Fruit fly (Drosophila melanogaster) whole organism, adult: ENCODE results near the gene Npc1b.

Source experiments
- CG11617 ChIP-seq: fragments of 200-800 bp; sonication (Bioruptor generic); optimal IDR thresholded peaks from 2 replicates; lab custom pipeline; 2017; ENCODE audit warnings: mild to moderate bottlenecking, missing biosample characterization, missing genetic modification reagents, missing genetic modification characterization
- CG12768 ChIP-seq: fragments of 200-800 bp; sonication (Bioruptor generic); optimal IDR thresholded peaks from 2 replicates; lab custom pipeline; 2017; ENCODE audit warnings: missing biosample characterization, missing genetic modification characterization, mild to moderate bottlenecking, moderate library complexity, missing genetic modification reagents
- CG14711 ChIP-seq: fragments of 200-800 bp; sonication (Bioruptor generic); optimal IDR thresholded peaks from 2 replicates; lab custom pipeline; 2018; ENCODE audit warnings: missing biosample characterization, mild to moderate bottlenecking, missing genetic modification characterization, moderate library complexity
- CG1620 ChIP-seq: fragments of 200-800 bp; sonication (Bioruptor generic); optimal IDR thresholded peaks from 2 replicates; lab custom pipeline; 2016; ENCODE audit warnings: missing biosample characterization, missing genetic modification characterization
- CG33017 ChIP-seq: fragments of 200-800 bp; sonication (Bioruptor generic); optimal IDR thresholded peaks from 2 replicates; lab custom pipeline; 2018; ENCODE audit warnings: missing biosample characterization, mild to moderate bottlenecking, missing genetic modification characterization, moderate library complexity
- CG5204 ChIP-seq: fragments of 200-800 bp; sonication (Bioruptor generic); optimal IDR thresholded peaks from 2 replicates; lab custom pipeline; 2016; ENCODE audit warnings: missing biosample characterization, missing genetic modification characterization
- CG7045 ChIP-seq: fragments of 200-800 bp; sonication (Bioruptor generic); optimal IDR thresholded peaks from 2 replicates; lab custom pipeline; 2017; ENCODE audit warnings: missing biosample characterization, mild to moderate bottlenecking, missing genetic modification characterization
- CG7101 ChIP-seq: fragments of 200-800 bp; sonication (Bioruptor generic); optimal IDR thresholded peaks from 2 replicates; lab custom pipeline; 2018; ENCODE audit warnings: missing biosample characterization, mild to moderate bottlenecking, missing genetic modification characterization, moderate library complexity
- Clk ChIP-seq: fragments of 200-800 bp; sonication (Bioruptor generic); optimal IDR thresholded peaks from 2 replicates; lab custom pipeline; 2017; ENCODE audit warnings: missing biosample characterization, missing genetic modification characterization
- Crg-1 ChIP-seq: fragments of 200-800 bp; sonication (Bioruptor generic); optimal IDR thresholded peaks from 2 replicates; lab custom pipeline; 2016; ENCODE audit warnings: missing biosample characterization, missing genetic modification characterization
- Hr96 ChIP-seq: fragments of 200-800 bp; sonication (Bioruptor generic); optimal IDR thresholded peaks from 2 replicates; lab custom pipeline; 2016; ENCODE audit warnings: missing biosample characterization, missing genetic modification characterization
- Mnt ChIP-seq: fragments of 200-800 bp; sonication (Bioruptor generic); optimal IDR thresholded peaks from 2 replicates; lab custom pipeline; 2016; ENCODE audit warnings: missing biosample characterization, mild to moderate bottlenecking, missing genetic modification characterization
- bab1 ChIP-seq: fragments of 200-800 bp; sonication (Bioruptor generic); optimal IDR thresholded peaks from 3 replicates; lab custom pipeline; 2019; ENCODE audit warnings: missing biosample characterization, mild to moderate bottlenecking, missing genetic modification characterization, moderate library complexity
- cic ChIP-seq: fragments of 200-800 bp; sonication (Bioruptor generic); optimal IDR thresholded peaks from 2 replicates; lab custom pipeline; 2017; ENCODE audit warnings: missing biosample characterization, mild to moderate bottlenecking, missing genetic modification characterization, moderate library complexity
- cnc ChIP-seq, 2 experiments: fragments of >200 bp; optimal IDR thresholded peaks; 2 replicates each; lab custom pipeline; 2017
- kay ChIP-seq: fragments of 200-800 bp; sonication (Bioruptor generic); peaks from one replicate; lab custom pipeline; 2016; ENCODE audit warnings: missing biosample characterization, missing genetic modification characterization, borderline replicate concordance
- ovo ChIP-seq: fragments of 200-800 bp; sonication (Bioruptor generic); optimal IDR thresholded peaks from 2 replicates; lab custom pipeline; 2016; ENCODE audit warnings: missing biosample characterization, missing genetic modification characterization
- pad ChIP-seq: fragments of 200-800 bp; sonication (Bioruptor generic); optimal IDR thresholded peaks from 3 replicates; lab custom pipeline; 2017; ENCODE audit warnings: missing biosample characterization, missing genetic modification characterization, mild to moderate bottlenecking, moderate library complexity, missing genetic modification reagents
- tj ChIP-seq: fragments of 200-800 bp; sonication (Bioruptor generic); optimal IDR thresholded peaks from 3 replicates; lab custom pipeline; 2017; ENCODE audit warnings: missing biosample characterization, mild to moderate bottlenecking, missing genetic modification characterization, moderate library complexity
- toe ChIP-seq: fragments of 200-800 bp; sonication (Bioruptor generic); optimal IDR thresholded peaks from 2 replicates; lab custom pipeline; 2016; ENCODE audit warnings: missing biosample characterization, missing genetic modification characterization

The Npc1b gene

DNA sequence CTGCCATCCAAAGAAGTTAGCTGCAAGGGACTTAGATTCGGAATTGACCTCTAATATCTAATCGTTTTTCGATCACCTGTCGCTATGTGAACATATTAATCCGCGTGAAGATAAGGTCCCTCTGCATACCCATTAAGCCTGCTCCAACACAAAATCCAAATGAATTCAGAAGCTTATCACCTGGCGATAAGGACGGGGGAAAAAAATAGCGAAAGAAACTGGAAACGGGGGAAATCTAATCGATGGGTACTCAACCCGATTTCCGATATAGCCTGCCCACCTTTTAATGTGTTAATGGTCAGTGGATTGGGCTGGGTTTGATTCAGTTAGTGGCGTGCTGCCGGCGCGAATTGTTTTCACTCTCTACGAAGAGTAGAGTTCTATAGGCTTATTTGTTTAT lies at the start of gene Npc1b:
Gene Npc1b (plus strand): TSS at position 340 of the 400 bp plus-strand sequence.
- TF ChIP-seq bab1 (GFP tag; lab: Kevin White, UChicago): no peak
- TF ChIP-seq Mnt (GFP tag; lab: Kevin White, UChicago): no peak
- no peak for TF ChIP-seq CG5204 (GFP tag; lab: Kevin White, UChicago)
- TF ChIP-seq cic (GFP tag; lab: Kevin White, UChicago): no peak
- TF ChIP-seq tj: no peak
- no peak for TF ChIP-seq CG1620 (GFP tag; lab: Kevin White, UChicago)
- no peak for TF ChIP-seq CG7045 (GFP tag; lab: Kevin White, UChicago)
- no peak for TF ChIP-seq toe
- no peak for TF ChIP-seq ovo
- no peak for TF ChIP-seq CG33017 (tag; lab: Kevin White, UChicago)
- TF ChIP-seq CG11617 (GFP tag; lab: Kevin White, UChicago): no peak
- TF ChIP-seq Clk (GFP tag; lab: Kevin White, UChicago): no peak
- no peak for TF ChIP-seq CG7101
- TF ChIP-seq pad (GFP tag; lab: Kevin White, UChicago): no peak
- TF ChIP-seq CG14711 (tag; lab: Kevin White, UChicago): no peak
- no peak for TF ChIP-seq kay (GFP tag; lab: Kevin White, UChicago)
- no peak for TF ChIP-seq Hr96 (GFP tag; lab: Kevin White, UChicago)
- no peak for TF ChIP-seq cnc (optimal IDR thresholded peaks at IDR 0.05; lab: Kevin White, UChicago)

DNA sequence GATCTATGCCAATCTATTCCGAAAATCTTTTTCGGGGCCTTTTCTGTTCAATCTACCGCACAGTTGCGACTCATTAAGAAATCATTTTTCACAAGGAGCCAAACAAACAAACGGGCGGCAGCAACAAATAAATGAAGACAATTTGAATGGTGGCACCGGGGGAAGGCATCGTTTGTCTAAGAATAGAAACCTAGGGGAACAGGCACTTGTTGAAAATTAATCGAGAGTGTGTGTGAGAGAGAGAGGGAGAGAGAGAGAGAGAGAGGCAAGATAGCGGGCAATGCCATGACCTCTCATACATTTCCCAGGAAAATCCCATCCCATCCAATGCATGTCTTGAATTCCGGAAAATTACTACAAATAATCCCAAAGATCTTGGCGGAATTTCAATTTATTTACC lies 18.2 kb upstream of the Npc1b start:
- no peak for TF ChIP-seq cnc (optimal IDR thresholded peaks at IDR 0.05; lab: Kevin White, UChicago)
- no peak for TF ChIP-seq CG7101
- TF ChIP-seq CG33017 (tag; lab: Kevin White, UChicago): no peak
- TF ChIP-seq ovo: no peak
- no peak for TF ChIP-seq CG1620 (GFP tag; lab: Kevin White, UChicago)
- no peak for TF ChIP-seq cic (GFP tag; lab: Kevin White, UChicago)
- no peak for TF ChIP-seq tj
- no peak for TF ChIP-seq Clk (GFP tag; lab: Kevin White, UChicago)
- no peak for TF ChIP-seq CG12768 (GFP tag; lab: Kevin White, UChicago)
- no peak for TF ChIP-seq CG5204 (GFP tag; lab: Kevin White, UChicago)
- no peak for TF ChIP-seq Hr96 (GFP tag; lab: Kevin White, UChicago)
- TF ChIP-seq Mnt (GFP tag; lab: Kevin White, UChicago): no peak
- no peak for TF ChIP-seq bab1 (GFP tag; lab: Kevin White, UChicago)
- no peak for TF ChIP-seq CG14711 (tag; lab: Kevin White, UChicago)
- no peak for TF ChIP-seq kay (GFP tag; lab: Kevin White, UChicago)
- TF ChIP-seq CG7045 (GFP tag; lab: Kevin White, UChicago): no peak

DNA sequence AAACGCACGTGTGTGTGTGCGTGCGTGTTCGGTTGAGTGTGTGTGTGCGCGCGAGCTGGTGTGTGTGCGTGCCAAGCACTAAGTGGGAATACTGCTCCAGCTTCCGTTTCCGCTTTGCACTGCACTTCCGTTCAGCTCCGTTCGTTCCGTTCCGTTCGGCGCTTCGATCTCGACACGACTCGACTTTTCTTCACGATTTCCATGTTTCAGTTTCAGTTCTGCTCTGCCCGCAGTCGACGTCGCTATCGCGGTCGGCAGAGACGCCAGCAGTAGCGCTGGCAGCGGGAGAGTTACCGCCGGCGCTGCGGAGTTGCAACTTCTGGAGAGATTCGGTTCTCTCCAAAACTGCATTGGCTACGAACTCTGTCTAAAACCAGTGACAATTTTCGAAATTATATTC lies 10.9 kb upstream of the Npc1b start:
- TF ChIP-seq Mnt (GFP tag; lab: Kevin White, UChicago) (no peak), Clk (GFP tag; lab: Kevin White, UChicago) (no peak), CG7045 (GFP tag; lab: Kevin White, UChicago) (no peak), CG5204 (GFP tag; lab: Kevin White, UChicago) (no peak), CG7101 (no peak), pad (GFP tag; lab: Kevin White, UChicago) (no peak), Hr96 (GFP tag; lab: Kevin White, UChicago) (no peak), Crg-1 (GFP tag; lab: Kevin White, UChicago) (no peak), toe (no peak)

DNA sequence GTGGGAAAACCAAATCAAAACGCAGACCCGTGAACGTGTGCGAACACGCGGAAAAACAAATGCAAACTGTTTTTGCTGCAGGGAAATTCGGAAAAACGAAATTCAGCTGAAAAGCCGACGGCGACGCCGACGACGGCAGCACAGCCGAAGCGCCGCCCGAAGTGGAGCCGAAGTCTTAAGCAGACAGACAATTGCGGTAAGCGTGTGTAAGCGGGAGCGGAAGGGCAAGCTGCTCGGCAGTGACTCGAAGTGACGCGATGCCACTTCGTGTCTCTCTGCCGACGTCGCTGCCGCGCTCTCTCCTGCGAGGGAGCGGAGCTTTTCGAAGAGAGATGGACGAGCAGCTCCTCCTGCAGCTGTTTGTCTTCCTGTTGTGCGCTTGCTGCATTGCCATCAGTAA lies 9.7 kb upstream of the Npc1b start:
- no peak for TF ChIP-seq cic (GFP tag; lab: Kevin White, UChicago)
- TF ChIP-seq cnc (optimal IDR thresholded peaks at IDR 0.05; lab: Kevin White, UChicago): no peak
- no peak for TF ChIP-seq CG5204 (GFP tag; lab: Kevin White, UChicago)

DNA sequence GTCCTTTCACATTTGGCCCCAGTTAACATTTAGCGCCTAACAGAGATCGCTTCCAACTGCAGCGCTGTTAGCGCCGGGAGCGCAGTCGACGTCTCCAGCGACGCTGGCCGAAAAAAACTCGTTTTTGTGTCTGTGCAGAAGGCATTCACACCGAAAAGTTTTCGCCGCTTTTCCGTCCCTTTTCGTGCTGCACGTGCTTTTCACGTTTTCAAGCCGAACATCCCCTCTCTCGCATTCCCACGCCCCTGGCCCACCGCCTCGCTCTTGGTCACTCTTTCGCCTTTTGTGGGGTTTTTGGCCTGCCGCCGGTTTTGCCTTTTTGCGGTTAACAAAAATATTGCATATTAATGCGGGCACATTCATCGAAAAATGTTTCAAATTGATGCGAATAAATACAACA lies 8.8 kb upstream of the Npc1b start:
- TF ChIP-seq ovo: no peak
- TF ChIP-seq CG11617 (GFP tag; lab: Kevin White, UChicago): no peak
- no peak for TF ChIP-seq toe
- TF ChIP-seq Hr96 (GFP tag; lab: Kevin White, UChicago): no peak
- TF ChIP-seq bab1 (GFP tag; lab: Kevin White, UChicago): no peak
- TF ChIP-seq CG7045 (GFP tag; lab: Kevin White, UChicago): no peak
- TF ChIP-seq Clk (GFP tag; lab: Kevin White, UChicago): no peak
- TF ChIP-seq CG5204 (GFP tag; lab: Kevin White, UChicago): no peak
- TF ChIP-seq Crg-1 (GFP tag; lab: Kevin White, UChicago): no peak
- TF ChIP-seq cic (GFP tag; lab: Kevin White, UChicago): no peak
- no peak for TF ChIP-seq kay (GFP tag; lab: Kevin White, UChicago)
- TF ChIP-seq CG12768 (GFP tag; lab: Kevin White, UChicago): no peak
- TF ChIP-seq CG14711 (tag; lab: Kevin White, UChicago): no peak
- TF ChIP-seq cnc (optimal IDR thresholded peaks at IDR 0.05; lab: Kevin White, UChicago): no peak
- TF ChIP-seq pad (GFP tag; lab: Kevin White, UChicago): no peak
- no peak for TF ChIP-seq Mnt (GFP tag; lab: Kevin White, UChicago)
- TF ChIP-seq CG7101: no peak
- TF ChIP-seq CG33017 (tag; lab: Kevin White, UChicago): no peak
- no peak for TF ChIP-seq tj

DNA sequence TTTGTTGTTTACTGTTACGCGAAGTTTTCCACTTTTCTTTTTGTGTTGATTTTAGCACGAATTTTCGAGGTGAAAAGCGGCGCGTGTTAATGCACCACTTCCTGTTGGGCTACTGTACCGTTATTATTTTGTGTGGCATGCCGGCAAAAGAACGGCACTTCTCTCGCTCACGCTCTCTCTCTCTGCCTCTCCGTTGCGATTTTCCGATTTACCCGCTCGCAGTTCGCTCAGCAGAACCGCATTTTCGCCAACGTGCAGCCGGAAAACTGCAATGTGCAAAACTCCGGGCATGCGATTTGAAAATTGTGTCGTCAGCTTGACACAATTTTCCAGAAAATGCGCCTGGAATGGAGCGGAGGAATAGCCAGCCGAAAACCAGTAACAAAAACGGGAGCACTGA lies 7.7 kb upstream of the Npc1b start, which contains the start of gene shakB:
Gene shakB (minus strand): TSS at position 101 of the 400 bp plus-strand sequence.
- TF ChIP-seq bab1 (GFP tag; lab: Kevin White, UChicago) (no peak), cnc (optimal IDR thresholded peaks at IDR 0.05; lab: Kevin White, UChicago) (no peak), CG7045 (GFP tag; lab: Kevin White, UChicago) (no peak), CG11617 (GFP tag; lab: Kevin White, UChicago) (no peak), ovo (no peak), Crg-1 (GFP tag; lab: Kevin White, UChicago) (no peak), tj (no peak), kay (GFP tag; lab: Kevin White, UChicago) (no peak), CG7101 (no peak), Mnt (GFP tag; lab: Kevin White, UChicago) (no peak), CG33017 (tag; lab: Kevin White, UChicago) (no peak), CG14711 (tag; lab: Kevin White, UChicago) (no peak), Clk (GFP tag; lab: Kevin White, UChicago) (no peak), CG12768 (GFP tag; lab: Kevin White, UChicago) (no peak)
